Fruit fly (Drosophila melanogaster): ENCODE results near the gene CG33710.

Gene CG33710

dm6 chr3L:19968725-19969598 lies 16.4 kb upstream of the CG33710 start:
- TF ChIP-seq EcR (GFP tag; optimal IDR thresholded peaks at IDR 0.05) (no peak), CG8478 (optimal IDR thresholded peaks at IDR 0.05) (no peak), psq (optimal IDR thresholded peaks at IDR 0.05) (no peak), usp (GFP tag; optimal IDR thresholded peaks at IDR 0.05) (no peak), pan (optimal IDR thresholded peaks at IDR 0.05) (no peak), Dll (optimal IDR thresholded peaks at IDR 0.05) (no peak)

- no peak for TF ChIP-seq CG8478 (optimal IDR thresholded peaks at IDR 0.05)
- TF ChIP-seq pan (optimal IDR thresholded peaks at IDR 0.05), result no peak
- TF ChIP-seq psq (optimal IDR thresholded peaks at IDR 0.05), result no peak
- TF ChIP-seq usp (GFP tag; optimal IDR thresholded peaks at IDR 0.05), result no peak
Observed at dm6 chr3L:19961805-19962204, 9.2 kb upstream of the CG33710 start.

- TF ChIP-seq CG8478 (optimal IDR thresholded peaks at IDR 0.05), result no peak
- TF ChIP-seq psq (optimal IDR thresholded peaks at IDR 0.05), result no peak
- no peak for TF ChIP-seq usp (GFP tag; optimal IDR thresholded peaks at IDR 0.05)
- no peak for TF ChIP-seq Dll (optimal IDR thresholded peaks at IDR 0.05)
- TF ChIP-seq pan (optimal IDR thresholded peaks at IDR 0.05), result no peak
- TF ChIP-seq EcR (GFP tag; optimal IDR thresholded peaks at IDR 0.05), result no peak
Observed at dm6 chr3L:19955699-19956098, 3.1 kb upstream of the CG33710 start, which contains the start of gene CG42263. Gene CG42263, minus strand, starts transcription at chr3L:19955799.

dm6 chr3L:19954426-19954825 lies 1.8 kb upstream of the CG33710 start, which contains the start of gene CG42654:
Gene CG42654, minus strand, starts transcription at chr3L:19954526.
- TF ChIP-seq psq (optimal IDR thresholded peaks at IDR 0.05) (no peak), CG8478 (optimal IDR thresholded peaks at IDR 0.05) (no peak), usp (GFP tag; optimal IDR thresholded peaks at IDR 0.05) (no peak), pan (optimal IDR thresholded peaks at IDR 0.05) (no peak), EcR (GFP tag; optimal IDR thresholded peaks at IDR 0.05) (no peak), Dll (optimal IDR thresholded peaks at IDR 0.05) (no peak)

- TF ChIP-seq pan (optimal IDR thresholded peaks at IDR 0.05) (no peak), usp (GFP tag; optimal IDR thresholded peaks at IDR 0.05) (no peak), EcR (GFP tag; optimal IDR thresholded peaks at IDR 0.05) (no peak), psq (optimal IDR thresholded peaks at IDR 0.05) (no peak), CG8478 (optimal IDR thresholded peaks at IDR 0.05) (no peak), Dll (optimal IDR thresholded peaks at IDR 0.05) (no peak)
Observed at dm6 chr3L:19953612-19954011, 1.0 kb upstream of the CG33710 start, which contains the start of gene CG42655. Gene CG42655, minus strand, starts transcription at chr3L:19953712.

- TF ChIP-seq pan (optimal IDR thresholded peaks at IDR 0.05) (no peak), EcR (GFP tag; optimal IDR thresholded peaks at IDR 0.05) (no peak), CG8478 (optimal IDR thresholded peaks at IDR 0.05) (no peak), usp (GFP tag; optimal IDR thresholded peaks at IDR 0.05) (no peak), psq (optimal IDR thresholded peaks at IDR 0.05) (no peak), Dll (optimal IDR thresholded peaks at IDR 0.05) (no peak)
Observed at dm6 chr3L:19951868-19952267, 722 bp downstream of the CG33710 start, which contains the start of gene CG34258. Gene CG34258, minus strand, starts transcription at chr3L:19951968.

dm6 chr3L:19951035-19951434 lies 1.6 kb downstream of the CG33710 start, which contains the start of gene CG32219:
Gene CG32219, minus strand, starts transcription at chr3L:19951135.
- TF ChIP-seq CG8478 (optimal IDR thresholded peaks at IDR 0.05), result no peak
- TF ChIP-seq psq (optimal IDR thresholded peaks at IDR 0.05), result no peak
- TF ChIP-seq usp (GFP tag; optimal IDR thresholded peaks at IDR 0.05), result no peak
- TF ChIP-seq pan (optimal IDR thresholded peaks at IDR 0.05), result no peak
- no peak for TF ChIP-seq Dll (optimal IDR thresholded peaks at IDR 0.05)
- TF ChIP-seq EcR (GFP tag; optimal IDR thresholded peaks at IDR 0.05), result no peak

dm6 chr3L:19945469-19945868 lies 7.1 kb downstream of the CG33710 start:
- TF ChIP-seq pan (optimal IDR thresholded peaks at IDR 0.05) (no peak), EcR (GFP tag; optimal IDR thresholded peaks at IDR 0.05) (no peak), CG8478 (optimal IDR thresholded peaks at IDR 0.05) (no peak), usp (GFP tag; optimal IDR thresholded peaks at IDR 0.05) (no peak), psq (optimal IDR thresholded peaks at IDR 0.05) (no peak), Dll (optimal IDR thresholded peaks at IDR 0.05) (no peak)

- TF ChIP-seq CG8478 (optimal IDR thresholded peaks at IDR 0.05), result no peak
- TF ChIP-seq pan (optimal IDR thresholded peaks at IDR 0.05), result no peak
- no peak for TF ChIP-seq usp (GFP tag; optimal IDR thresholded peaks at IDR 0.05)
- no peak for TF ChIP-seq EcR (GFP tag; optimal IDR thresholded peaks at IDR 0.05)
- TF ChIP-seq Dll (optimal IDR thresholded peaks at IDR 0.05), result no peak
- TF ChIP-seq psq (optimal IDR thresholded peaks at IDR 0.05), result no peak
Observed at dm6 chr3L:19941162-19941561, 11.4 kb downstream of the CG33710 start.

- TF ChIP-seq Dll (optimal IDR thresholded peaks at IDR 0.05) (no peak), pan (optimal IDR thresholded peaks at IDR 0.05) (no peak), EcR (GFP tag; optimal IDR thresholded peaks at IDR 0.05) (no peak), psq (optimal IDR thresholded peaks at IDR 0.05) (no peak), CG8478 (optimal IDR thresholded peaks at IDR 0.05) (no peak), usp (GFP tag; optimal IDR thresholded peaks at IDR 0.05) (no peak)
Observed at dm6 chr3L:19940349-19940748, 12.2 kb downstream of the CG33710 start.

dm6 chr3L:19939024-19939423 lies 13.6 kb downstream of the CG33710 start, which contains the start of gene Ac76E:
Gene Ac76E, plus strand, starts transcription at chr3L:19939287.
- TF ChIP-seq usp (GFP tag; optimal IDR thresholded peaks at IDR 0.05), result no peak
- no peak for TF ChIP-seq pan (optimal IDR thresholded peaks at IDR 0.05)
- TF ChIP-seq Dll (optimal IDR thresholded peaks at IDR 0.05), result no peak
- TF ChIP-seq psq (optimal IDR thresholded peaks at IDR 0.05), result no peak
- TF ChIP-seq CG8478 (optimal IDR thresholded peaks at IDR 0.05), result no peak
- TF ChIP-seq EcR (GFP tag; optimal IDR thresholded peaks at IDR 0.05), result no peak

- TF ChIP-seq psq (optimal IDR thresholded peaks at IDR 0.05), result no peak
- TF ChIP-seq EcR (GFP tag; optimal IDR thresholded peaks at IDR 0.05), result no peak
- no peak for TF ChIP-seq CG8478 (optimal IDR thresholded peaks at IDR 0.05)
- no peak for TF ChIP-seq usp (GFP tag; optimal IDR thresholded peaks at IDR 0.05)
- no peak for TF ChIP-seq pan (optimal IDR thresholded peaks at IDR 0.05)
- TF ChIP-seq Dll (optimal IDR thresholded peaks at IDR 0.05), result no peak
Observed at dm6 chr3L:19932917-19933316, 19.7 kb downstream of the CG33710 start.
